Fruit fly (Drosophila melanogaster) whole organism, embryonic: ENCODE measurements around the gene ATPsyngamma.

Source experiments
- Awh ChIP-seq: fragments of 200-800 bp; sonication (Bioruptor generic); IDR thresholded peaks from 2 replicates; pipeline ENCODE4, ENCODE4 v1.3.6; 2022; ENCODE audit warnings: missing biosample characterization, missing genetic modification characterization
- B-H2 ChIP-seq: fragments of 200-800 bp; sonication (Bioruptor generic); optimal IDR thresholded peaks from 2 replicates; lab custom pipeline; 2018; ENCODE audit warnings: missing biosample characterization, mild to moderate bottlenecking, missing genetic modification characterization
- CG10321 ChIP-seq: fragments of 200-800 bp; sonication (Bioruptor generic); IDR thresholded peaks from 2 replicates; pipeline ENCODE4 v1.3.6; 2022; ENCODE audit warnings: missing biosample characterization, missing genetic modification characterization
- CG10979 ChIP-seq: fragments of 200-800 bp; sonication (Bioruptor generic); optimal IDR thresholded peaks from 2 replicates; lab custom pipeline; 2018; ENCODE audit warnings: missing biosample characterization, mild to moderate bottlenecking, missing genetic modification characterization, moderate library complexity
- CG11085 ChIP-seq: fragments of 200-800 bp; sonication (Bioruptor generic); IDR thresholded peaks from 2 replicates; pipeline ENCODE4 v1.3.6; 2022; ENCODE audit warnings: missing biosample characterization, missing genetic modification characterization
- CG11398 ChIP-seq: fragments of 200-800 bp; sonication (Bioruptor generic); optimal IDR thresholded peaks from 2 replicates; lab custom pipeline; 2016; ENCODE audit warnings: missing biosample characterization, missing genetic modification characterization
- CG14667 ChIP-seq: fragments of 200-800 bp; sonication (Bioruptor generic); IDR thresholded peaks from 2 replicates; pipeline ENCODE4 v1.3.6; 2022; ENCODE audit warnings: missing biosample characterization, missing genetic modification characterization
- CG1603 ChIP-seq: fragments of 200-800 bp; sonication (Bioruptor generic); optimal IDR thresholded peaks from 2 replicates; lab custom pipeline; 2019; ENCODE audit warnings: missing biosample characterization, mild to moderate bottlenecking, missing genetic modification characterization, moderate library complexity
- CG1647 ChIP-seq: fragments of 200-800 bp; sonication (Bioruptor generic); optimal IDR thresholded peaks from 3 replicates; lab custom pipeline; 2016; ENCODE audit warnings: missing biosample characterization, missing genetic modification characterization
- CG31441 ChIP-seq: fragments of 200-800 bp; sonication (Bioruptor generic); IDR thresholded peaks from 2 replicates; pipeline ENCODE4 v1.3.6; 2022; ENCODE audit warnings: missing biosample characterization, missing genetic modification characterization
- CG3163 ChIP-seq: fragments of 200-800 bp; sonication (Bioruptor generic); optimal IDR thresholded peaks from 3 replicates; lab custom pipeline; 2016; ENCODE audit warnings: missing biosample characterization, missing genetic modification characterization
- CG32767 ChIP-seq: fragments of 200-800 bp; sonication (Bioruptor generic); IDR thresholded peaks from 2 replicates; pipeline ENCODE4 v1.3.6; 2022; ENCODE audit warnings: missing biosample characterization, missing genetic modification characterization
- CG33213 ChIP-seq: fragments of 200-800 bp; sonication (Bioruptor generic); optimal IDR thresholded peaks from 3 replicates; lab custom pipeline; 2016; ENCODE audit warnings: missing biosample characterization, missing genetic modification characterization
- CG34422 ChIP-seq: fragments of 200-800 bp; sonication (Bioruptor generic); IDR thresholded peaks from 3 replicates; pipeline ENCODE4 v1.3.6; 2022; ENCODE audit warnings: missing biosample characterization, missing genetic modification characterization
- CG3726 ChIP-seq: fragments of 200-800 bp; sonication (Bioruptor generic); IDR thresholded peaks from 3 replicates; pipeline ENCODE4, ENCODE4 v1.3.6; 2022; ENCODE audit warnings: missing biosample characterization, missing genetic modification characterization
- CG4707 ChIP-seq: fragments of 200-800 bp; sonication (Bioruptor generic); optimal IDR thresholded peaks from 2 replicates; lab custom pipeline; 2018; ENCODE audit warnings: missing biosample characterization, mild to moderate bottlenecking, missing genetic modification characterization, moderate library complexity
- CG6272 ChIP-seq: fragments of 200-800 bp; sonication (Bioruptor generic); IDR thresholded peaks from 2 replicates; pipeline ENCODE4 v1.3.6; 2022; ENCODE audit warnings: missing biosample characterization, missing genetic modification characterization
- CG7357 ChIP-seq: fragments of 200-800 bp; sonication (Bioruptor generic); IDR thresholded peaks from 3 replicates; pipeline ENCODE4 v1.3.6; 2022; ENCODE audit warnings: missing biosample characterization, missing genetic modification characterization
- CG9797 ChIP-seq: fragments of 200-800 bp; sonication (Bioruptor generic); optimal IDR thresholded peaks from 3 replicates; lab custom pipeline; 2018; ENCODE audit warnings: missing biosample characterization, mild to moderate bottlenecking, missing genetic modification characterization
- CG9932 ChIP-seq: fragments of 200-800 bp; sonication (Bioruptor generic); IDR thresholded peaks from 2 replicates; pipeline ENCODE4 v1.3.6; 2022; ENCODE audit warnings: missing biosample characterization, missing genetic modification characterization
- Doc3 ChIP-seq: fragments of 200-800 bp; sonication (Bioruptor generic); IDR thresholded peaks from 3 replicates; pipeline ENCODE4 v1.3.6; 2022; ENCODE audit warnings: missing biosample characterization, missing genetic modification characterization; ENCODE audit not compliant: partially characterized antibody
- Dp ChIP-seq: fragments of 200-800 bp; sonication (Bioruptor generic); optimal IDR thresholded peaks from 2 replicates; lab custom pipeline; 2018; ENCODE audit warnings: missing biosample characterization, mild to moderate bottlenecking, missing genetic modification characterization, moderate library complexity
- Fer3 ChIP-seq: fragments of 200-800 bp; sonication (Bioruptor generic); optimal IDR thresholded peaks from 2 replicates; lab custom pipeline; 2018; ENCODE audit warnings: missing biosample characterization, mild to moderate bottlenecking, missing genetic modification characterization, moderate library complexity
- HHEX ChIP-seq: fragments of 200-800 bp; sonication (Bioruptor generic); optimal IDR thresholded peaks from 3 replicates; lab custom pipeline; 2017; ENCODE audit warnings: missing biosample characterization, mild to moderate bottlenecking, missing genetic modification characterization, missing genetic modification reagents
- Mrtf ChIP-seq: fragments of 200-800 bp; sonication (Bioruptor generic); IDR thresholded peaks from 3 replicates; pipeline ENCODE4 v1.3.6; 2022; ENCODE audit warnings: missing biosample characterization, missing genetic modification characterization
- Nf-YC ChIP-seq: fragments of 200-800 bp; optimal IDR thresholded peaks from 3 replicates; lab custom pipeline; 2019; ENCODE audit warnings: missing biosample characterization, mild to moderate bottlenecking, missing genetic modification characterization, moderate library complexity
- Opbp ChIP-seq: fragments of 200-800 bp; sonication (Bioruptor generic); IDR thresholded peaks from 3 replicates; pipeline ENCODE4 v1.3.6; 2022; ENCODE audit warnings: missing biosample characterization, missing genetic modification characterization; ENCODE audit not compliant: partially characterized antibody
- Ptx1 ChIP-seq: fragments of 200-800 bp; sonication (Bioruptor generic); IDR thresholded peaks from 2 replicates; pipeline ENCODE4 v1.3.6; 2022; ENCODE audit warnings: missing biosample characterization, missing genetic modification characterization
- Spps ChIP-seq: fragments of 200-800 bp; sonication (Bioruptor generic); optimal IDR thresholded peaks from 2 replicates; lab custom pipeline; 2018; ENCODE audit warnings: missing biosample characterization, mild to moderate bottlenecking, missing genetic modification characterization
- TFAM ChIP-seq: fragments of 200-800 bp; sonication (Bioruptor generic); optimal IDR thresholded peaks from 2 replicates; lab custom pipeline; 2017; ENCODE audit warnings: missing biosample characterization, missing genetic modification characterization, inconsistent platforms
- Usf ChIP-seq: fragments of 200-800 bp; sonication (Bioruptor generic); optimal IDR thresholded peaks from 2 replicates; lab custom pipeline; 2017; ENCODE audit warnings: missing genotype, missing biosample characterization, missing genetic modification characterization
- ab ChIP-seq: fragments of 200-800 bp; sonication (Bioruptor generic); optimal IDR thresholded peaks from 2 replicates; lab custom pipeline; 2016; ENCODE audit warnings: missing biosample characterization, missing genetic modification characterization
- aop ChIP-seq: fragments of 200-800 bp; sonication (Bioruptor generic); IDR thresholded peaks from 2 replicates; pipeline ENCODE4 v1.3.6; 2022; ENCODE audit warnings: missing biosample characterization, missing genetic modification characterization
- bbx ChIP-seq: fragments of 200-800 bp; sonication (Bioruptor generic); IDR thresholded peaks from 2 replicates; pipeline ENCODE4 v1.3.6; 2022; ENCODE audit warnings: missing biosample characterization, missing genetic modification characterization; ENCODE audit not compliant: partially characterized antibody
- bsh ChIP-seq, 2 experiments: fragments of 200-800 bp; sonication (Bioruptor generic); optimal IDR thresholded peaks; 2 replicates each; lab custom pipeline; 2017 to 2018; ENCODE audit warnings: mild to moderate bottlenecking in 2 of 2, missing biosample characterization in 2 of 2, missing genetic modification characterization in 2 of 2, moderate library complexity in 1 of 2
- dan ChIP-seq: fragments of 200-800 bp; sonication (Bioruptor generic); IDR thresholded peaks from 2 replicates; pipeline ENCODE4 v1.3.6; 2022; ENCODE audit warnings: missing biosample characterization, missing genetic modification characterization
- dmrt11E ChIP-seq: fragments of 200-800 bp; sonication (Bioruptor generic); optimal IDR thresholded peaks from 3 replicates; lab custom pipeline; 2018; ENCODE audit warnings: missing biosample characterization, mild to moderate bottlenecking, missing genetic modification characterization, moderate library complexity
- dysf ChIP-seq: fragments of 200-800 bp; sonication (Bioruptor generic); IDR thresholded peaks from 3 replicates; pipeline ENCODE4 v1.3.6; 2022; ENCODE audit warnings: missing biosample characterization, missing genetic modification characterization
- fu2 ChIP-seq: fragments of 200-800 bp; sonication (Bioruptor generic); optimal IDR thresholded peaks from 2 replicates; lab custom pipeline; 2016; ENCODE audit warnings: missing biosample characterization, missing genetic modification characterization
- gce ChIP-seq: fragments of 200-800 bp; sonication (Bioruptor generic); IDR thresholded peaks from 3 replicates; pipeline ENCODE4 v1.3.6; 2022; ENCODE audit warnings: missing biosample characterization, missing genetic modification characterization
- ham ChIP-seq: fragments of 200-800 bp; sonication (Bioruptor generic); IDR thresholded peaks from 2 replicates; pipeline ENCODE4 v1.3.6; 2022; ENCODE audit warnings: missing biosample characterization, missing genetic modification characterization
- jigr1 ChIP-seq: fragments of 200-800 bp; sonication (Bioruptor generic); IDR thresholded peaks from 3 replicates; pipeline ENCODE4 v1.3.6; 2022; ENCODE audit warnings: missing biosample characterization, missing genetic modification characterization
- jing ChIP-seq: fragments of 200-800 bp; sonication (Bioruptor generic); optimal IDR thresholded peaks from 2 replicates; lab custom pipeline; 2018; ENCODE audit warnings: missing biosample characterization, mild to moderate bottlenecking, missing genetic modification characterization
- ken ChIP-seq: fragments of 200-800 bp; sonication (Bioruptor generic); IDR thresholded peaks from 3 replicates; pipeline ENCODE4 v1.3.6; 2022; ENCODE audit warnings: missing biosample characterization, missing genetic modification characterization
- lab ChIP-seq: fragments of 200-800 bp; sonication (Bioruptor generic); optimal IDR thresholded peaks from 3 replicates; lab custom pipeline; 2017; ENCODE audit warnings: missing biosample characterization, missing genetic modification characterization, mild to moderate bottlenecking, moderate library complexity, missing genetic modification reagents
- nerfin-1 ChIP-seq: fragments of 200-800 bp; sonication (Bioruptor generic); optimal IDR thresholded peaks from 3 replicates; lab custom pipeline; 2019; ENCODE audit warnings: missing biosample characterization, mild to moderate bottlenecking, missing genetic modification characterization, moderate library complexity
- ranshi ChIP-seq: fragments of 200-800 bp; sonication (Bioruptor generic); IDR thresholded peaks from 2 replicates; pipeline ENCODE4 v1.3.6; 2022; ENCODE audit warnings: missing biosample characterization, missing genetic modification characterization
- ro ChIP-seq: fragments of 200-800 bp; sonication (Bioruptor generic); IDR thresholded peaks from 2 replicates; pipeline ENCODE4 v1.3.6; 2022; ENCODE audit warnings: missing biosample characterization, missing genetic modification characterization
- slp2 ChIP-seq: fragments of 200-800 bp; sonication (Bioruptor generic); optimal IDR thresholded peaks from 2 replicates; lab custom pipeline; 2016; ENCODE audit warnings: missing biosample characterization, missing genetic modification characterization
- sob ChIP-seq: fragments of 200-800 bp; sonication (Bioruptor generic); IDR thresholded peaks from 2 replicates; pipeline ENCODE4 v1.3.6; 2022; ENCODE audit warnings: missing biosample characterization, missing genetic modification characterization
- tin ChIP-seq: fragments of 200-800 bp; sonication (Bioruptor generic); optimal IDR thresholded peaks from 3 replicates; lab custom pipeline; 2016; ENCODE audit warnings: missing biosample characterization, missing genetic modification characterization
- tll ChIP-seq, 2 experiments: fragments of 200-800 bp in 1 of 2; fragments of >200 bp in 1 of 2; sonication (Bioruptor generic) in 1 of 2; optimal IDR thresholded peaks; 2 replicates each; lab custom pipeline; 2017 to 2019; ENCODE audit warnings: missing biosample characterization in 2 of 2, missing genetic modification characterization in 2 of 2, mild to moderate bottlenecking in 1 of 2, moderate library complexity in 1 of 2

Gene ATPsyngamma

DNA sequence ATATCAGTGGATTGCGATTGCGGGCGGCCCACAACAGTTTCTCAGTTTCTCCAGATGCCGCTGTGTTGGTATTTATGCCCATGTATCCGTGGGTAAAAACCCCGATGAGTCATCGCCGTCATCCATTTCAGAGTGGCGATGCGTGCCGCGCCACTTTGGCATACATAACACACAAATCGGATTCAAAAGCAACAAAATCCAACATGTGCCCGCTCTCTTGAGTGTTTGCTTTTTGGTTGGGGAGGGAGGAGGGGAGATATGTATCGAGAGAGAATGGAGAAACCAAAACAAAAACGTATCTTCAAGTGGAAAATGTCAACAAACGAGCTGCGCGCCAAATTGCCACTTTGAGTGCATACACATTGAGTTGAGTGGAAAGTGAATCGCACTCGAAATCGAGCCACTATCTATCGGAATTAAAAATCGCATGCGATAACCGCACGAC lies 22.7 kb upstream of the ATPsyngamma start (continued):
- TF ChIP-seq lab (GFP tag; lab: Kevin White, UChicago), result peak; percentile 17
- TF ChIP-seq ro (GFP tag; lab: Robert Waterston, UW), result no peak
- TF ChIP-seq Doc3 (GFP tag; lab: Robert Waterston, UW), result no peak
- TF ChIP-seq HHEX (GFP tag; lab: Kevin White, UChicago), result no peak
- TF ChIP-seq B-H2, result peak; percentile 24
- no peak for TF ChIP-seq CG10979
- TF ChIP-seq Dp (GFP tag; lab: Kevin White, UChicago), result peak; percentile 57
- TF ChIP-seq ham (GFP tag; lab: Robert Waterston, UW), result no peak
- no peak for TF ChIP-seq TFAM (GFP tag; lab: Kevin White, UChicago)
- TF ChIP-seq CG3163 (GFP tag; lab: Kevin White, UChicago), result peak; percentile 45
- TF ChIP-seq Spps (tag; lab: Kevin White, UChicago), result no peak
- no peak for TF ChIP-seq dan (GFP tag; lab: Robert Waterston, UW)
- TF ChIP-seq CG4707 (GFP tag; lab: Kevin White, UChicago), result peak; percentile 67
- no peak for TF ChIP-seq jigr1 (GFP tag; lab: Robert Waterston, UW)
- no peak for TF ChIP-seq CG1647 (GFP tag; lab: Kevin White, UChicago)
- no peak for TF ChIP-seq ab (GFP tag; lab: Kevin White, UChicago)
- no peak for TF ChIP-seq CG7357 (GFP tag; lab: Robert Waterston, UW)
- no peak for TF ChIP-seq CG6272 (GFP tag; lab: Robert Waterston, UW)
- TF ChIP-seq CG33213 (GFP tag; lab: Kevin White, UChicago), result no peak
- no peak for TF ChIP-seq tll (GFP tag; optimal IDR thresholded peaks at IDR 0.05; lab: Kevin White, UChicago)
- no peak for TF ChIP-seq Fer3
- TF ChIP-seq CG14667 (GFP tag; lab: Robert Waterston, UW), result no peak
- TF ChIP-seq sob (GFP tag; lab: Robert Waterston, UW), result no peak
- peak; percentile 74 for TF ChIP-seq nerfin-1 (tag; lab: Kevin White, UChicago)
- no peak for TF ChIP-seq Usf
- no peak for TF ChIP-seq fu2 (GFP tag; lab: Kevin White, UChicago)
- no peak for TF ChIP-seq CG3726 (GFP tag; lab: Robert Waterston, UW)
- peak; percentile 80 for TF ChIP-seq bbx
- no peak for TF ChIP-seq CG11398 (GFP tag; lab: Kevin White, UChicago)
- TF ChIP-seq CG10321 (GFP tag; lab: Robert Waterston, UW), result no peak
- no peak for TF ChIP-seq aop
- 0 out of 3 replicates have a peak, but pooled peaks have one; percentile 38 for TF ChIP-seq gce (GFP tag; lab: Robert Waterston, UW)
- TF ChIP-seq jing (GFP tag; lab: Kevin White, UChicago), result no peak
- TF ChIP-seq CG9797 (GFP tag; lab: Kevin White, UChicago), result no peak
- TF ChIP-seq CG31441 (GFP tag; lab: Robert Waterston, UW), result no peak
- no peak; the same call in 1 of the 2 replicates for TF ChIP-seq ranshi (GFP tag; lab: Robert Waterston, UW)
- no peak for TF ChIP-seq CG1603
- peak; percentile 31; the same call in 1 of the 2 replicates for TF ChIP-seq CG32767
- no peak for TF ChIP-seq Mrtf (GFP tag; lab: Robert Waterston, UW)
- peak; percentile 23; the same call in 1 of the 3 replicates for TF ChIP-seq ken (GFP tag; lab: Robert Waterston, UW)
- no peak for TF ChIP-seq Awh (GFP tag; lab: Robert Waterston, UW)
- TF ChIP-seq Ptx1 (GFP tag; lab: Robert Waterston, UW), result no peak
- TF ChIP-seq CG9932 (GFP tag; lab: Robert Waterston, UW), result no peak
- TF ChIP-seq dmrt11E (tag; lab: Kevin White, UChicago), result no peak
- TF ChIP-seq slp2, result no peak
- 0 out of 3 replicates have a peak, but pooled peaks have one; percentile 13 for TF ChIP-seq Opbp (GFP tag; lab: Robert Waterston, UW)
- TF ChIP-seq bsh (GFP tag; optimal IDR thresholded peaks at IDR 0.05; lab: Kevin White, UChicago), result no peak
- no peak for TF ChIP-seq CG11085 (GFP tag; lab: Robert Waterston, UW)
- no peak for TF ChIP-seq dysf (GFP tag; lab: Robert Waterston, UW)
- peak; percentile 26; the same call in 1 of the 3 replicates for TF ChIP-seq CG34422
- TF ChIP-seq tin (GFP tag; lab: Kevin White, UChicago), result no peak
- peak; percentile 6 for TF ChIP-seq Nf-YC (tag; lab: Kevin White, UChicago)
